ENCODE assay signal across 3 fruit fly cellular contexts in the genomic region with DNA sequence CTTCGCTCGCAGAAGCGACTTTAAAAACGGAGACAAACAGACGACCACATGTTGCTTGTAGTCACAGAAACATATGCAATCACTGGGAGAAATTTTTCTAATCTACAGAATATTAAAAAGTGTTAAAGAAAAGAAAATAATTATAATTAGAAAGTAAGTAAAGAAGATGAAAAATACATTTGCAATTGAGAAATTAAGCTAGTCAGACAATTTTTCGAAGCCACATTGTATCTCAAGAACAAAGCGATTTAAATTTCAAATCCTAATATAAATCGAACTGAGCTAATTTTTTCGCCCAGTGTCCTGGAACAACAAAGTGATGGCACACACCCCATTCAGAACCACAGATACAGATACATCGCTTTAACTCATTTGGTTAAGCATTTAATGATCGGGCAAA.
A peak's percentile ranks its signal among the peaks of the same experiment; 100 is the strongest.
TF ChIP-seq lines count a peak whose summit lies in the region.

No protein-coding gene starts in this region.

TF ChIP-seq in whole organism, embryonic, 481 proteins besides CTCF, POLR2A, EP300 and RAD21 (continued from another document and continues in another):
- TF ChIP-seq ci (GFP tag; IDR thresholded peaks at IDR 0.05; lab: Robert Waterston, UW) (peak; percentile 75; the same call in 2 of the 3 replicates), Trl (optimal IDR thresholded peaks at IDR 0.05; lab: Kevin White, UChicago) (no peak), Trl (GFP tag; optimal IDR thresholded peaks at IDR 0.05; lab: Kevin White, UChicago) (peak; percentile 15), dmrt99B (tag; optimal IDR thresholded peaks at IDR 0.05; lab: Kevin White, UChicago) (peak; percentile 70), Dad (GFP tag; optimal IDR thresholded peaks at IDR 0.05; lab: Kevin White, UChicago) (no peak), CG30020 (tag; optimal IDR thresholded peaks at IDR 0.05; lab: Kevin White, UChicago) (peak; percentile 26), CG7271 (tag; optimal IDR thresholded peaks at IDR 0.05; lab: Kevin White, UChicago) (peak; percentile 11), pb (GFP tag; optimal IDR thresholded peaks at IDR 0.05; lab: Kevin White, UChicago) (no peak), CG3726 (GFP tag; IDR thresholded peaks at IDR 0.05; lab: Robert Waterston, UW) (no peak), CG17361 (GFP tag; IDR thresholded peaks at IDR 0.05; lab: Robert Waterston, UW) (peak; percentile 92), dati (GFP tag; IDR thresholded peaks at IDR 0.05; lab: Robert Waterston, UW) (no peak), Hmr (GFP tag; optimal IDR thresholded peaks at IDR 0.05; lab: Kevin White, UChicago) (no peak), CG15269 (tag; optimal IDR thresholded peaks at IDR 0.05; lab: Kevin White, UChicago) (peak; percentile 49), CG33557 (GFP tag; optimal IDR thresholded peaks at IDR 0.05; lab: Kevin White, UChicago) (peak; percentile 79), ATbp (GFP tag; optimal IDR thresholded peaks at IDR 0.05; lab: Kevin White, UChicago) (peak; percentile 59), vfl (GFP tag; optimal IDR thresholded peaks at IDR 0.05; lab: Kevin White, UChicago) (no peak), ind (GFP tag; optimal IDR thresholded peaks at IDR 0.05; lab: Kevin White, UChicago) (peak; percentile 47), Optix (GFP tag; IDR thresholded peaks at IDR 0.05; lab: Robert Waterston, UW) (no peak; the same call in 2 of the 3 replicates), HLH3B (GFP tag; IDR thresholded peaks at IDR 0.05; lab: Robert Waterston, UW) (no peak), nerfin-2 (GFP tag; IDR thresholded peaks at IDR 0.05; lab: Robert Waterston, UW; ENCODE audit: partially characterized antibody) (no peak), mld (GFP tag; IDR thresholded peaks at IDR 0.05; lab: Robert Waterston, UW; ENCODE audit: partially characterized antibody) (no peak), Dip3 (GFP tag; optimal IDR thresholded peaks at IDR 0.05; lab: Kevin White, UChicago) (no peak), Six4 (GFP tag; optimal IDR thresholded peaks at IDR 0.05; lab: Kevin White, UChicago) (peak; percentile 49), maf-S (GFP tag; optimal IDR thresholded peaks at IDR 0.05; lab: Kevin White, UChicago) (no peak), fu2 (GFP tag; optimal IDR thresholded peaks at IDR 0.05; lab: Kevin White, UChicago) (no peak), CG9727 (GFP tag; optimal IDR thresholded peaks at IDR 0.05; lab: Kevin White, UChicago) (peak; percentile 71), slou (GFP tag; optimal IDR thresholded peaks at IDR 0.05; lab: Kevin White, UChicago) (no peak), tll (GFP tag; optimal IDR thresholded peaks at IDR 0.05; lab: Kevin White, UChicago) (no peak), CG12071 (GFP tag; optimal IDR thresholded peaks at IDR 0.05; lab: Kevin White, UChicago) (no peak), CG2712 (tag; optimal IDR thresholded peaks at IDR 0.05; lab: Kevin White, UChicago) (peak; percentile 93), ro (GFP tag; IDR thresholded peaks at IDR 0.05; lab: Robert Waterston, UW) (no peak), rib (GFP tag; IDR thresholded peaks at IDR 0.05; lab: Robert Waterston, UW) (no peak), hkb (optimal IDR thresholded peaks at IDR 0.05; lab: Kevin White, UChicago) (no peak), hkb (GFP tag; IDR thresholded peaks at IDR 0.05; lab: Robert Waterston, UW) (peak; percentile 73), Nf-YA (GFP tag; IDR thresholded peaks at IDR 0.05; lab: Robert Waterston, UW) (no peak), E2f1 (GFP tag; IDR thresholded peaks at IDR 0.05; lab: Robert Waterston, UW) (no peak; the same call in 1 of the 2 replicates), fru (optimal IDR thresholded peaks at IDR 0.05; lab: Kevin White, UChicago) (no peak), Doc3 (GFP tag; IDR thresholded peaks at IDR 0.05; lab: Robert Waterston, UW; ENCODE audit: partially characterized antibody) (no peak), Hr3 (GFP tag; optimal IDR thresholded peaks at IDR 0.05; lab: Kevin White, UChicago) (peak; percentile 47), fd3F (GFP tag; optimal IDR thresholded peaks at IDR 0.05; lab: Kevin White, UChicago) (no peak), br (optimal IDR thresholded peaks at IDR 0.05; lab: Kevin White, UChicago) (no peak), Doc2 (GFP tag; IDR thresholded peaks at IDR 0.05; lab: Robert Waterston, UW) (no peak), CG12155 (GFP tag; optimal IDR thresholded peaks at IDR 0.05; lab: Kevin White, UChicago) (peak; percentile 12)

TF ChIP-seq in whole organism, prepupa, 60 proteins besides CTCF, POLR2A, EP300 and RAD21 (continued from another document):
- peak; percentile 56 for TF ChIP-seq CG34406 (GFP tag; optimal IDR thresholded peaks at IDR 0.05; lab: Kevin White, UChicago)
- peak; percentile 63 for TF ChIP-seq Smox (GFP tag; optimal IDR thresholded peaks at IDR 0.05; lab: Kevin White, UChicago)
- TF ChIP-seq CG11294 (GFP tag; IDR thresholded peaks at IDR 0.05; lab: Robert Waterston, UW) = no peak
- no peak for TF ChIP-seq CG6854 (GFP tag; optimal IDR thresholded peaks at IDR 0.05; lab: Kevin White, UChicago)
- peak in 1 of 2 experiments; percentile 44 for TF ChIP-seq salr (GFP tag; optimal IDR thresholded peaks at IDR 0.05; lab: Kevin White, UChicago)
- TF ChIP-seq Hr4 (GFP tag; optimal IDR thresholded peaks at IDR 0.05; lab: Kevin White, UChicago) = peak; percentile 56
- TF ChIP-seq Blimp-1 (GFP tag; optimal IDR thresholded peaks at IDR 0.05; lab: Kevin White, UChicago) = no peak
- TF ChIP-seq CG32006 (GFP tag; optimal IDR thresholded peaks at IDR 0.05; lab: Kevin White, UChicago) = peak; percentile 66
- TF ChIP-seq CG9139 (GFP tag; optimal IDR thresholded peaks at IDR 0.05; lab: Kevin White, UChicago) = no peak
- TF ChIP-seq svp (GFP tag; lab: Kevin White, UChicago) = peak; percentile 77
- no peak for TF ChIP-seq Eip93F (GFP tag; optimal IDR thresholded peaks at IDR 0.05; lab: Kevin White, UChicago)
- peak; percentile 68 for TF ChIP-seq CG3032 (tag; optimal IDR thresholded peaks at IDR 0.05; lab: Kevin White, UChicago)
- peak; percentile 41 for TF ChIP-seq CG15336 (GFP tag; IDR thresholded peaks at IDR 0.05; lab: Robert Waterston, UW)
- TF ChIP-seq dsx (GFP tag; optimal IDR thresholded peaks at IDR 0.05; lab: Kevin White, UChicago; ENCODE audit: poor library complexity, severe bottlenecking) = peak; percentile 81
- peak; percentile 65 for TF ChIP-seq Ets96B (tag; optimal IDR thresholded peaks at IDR 0.05; lab: Kevin White, UChicago)
- peak; percentile 39 for TF ChIP-seq fkh (GFP tag; optimal IDR thresholded peaks at IDR 0.05; lab: Kevin White, UChicago)
- peak; percentile 59 for TF ChIP-seq pdm3 (GFP tag; optimal IDR thresholded peaks at IDR 0.05; lab: Kevin White, UChicago)
- TF ChIP-seq dac (GFP tag; optimal IDR thresholded peaks at IDR 0.05; lab: Kevin White, UChicago) = no peak
- TF ChIP-seq CG16779 (tag; optimal IDR thresholded peaks at IDR 0.05; lab: Kevin White, UChicago) = peak; percentile 7
- peak; percentile 42; the same call in 1 of the 3 replicates for TF ChIP-seq eg (GFP tag; IDR thresholded peaks at IDR 0.05; lab: Robert Waterston, UW)
- TF ChIP-seq OdsH (GFP tag; optimal IDR thresholded peaks at IDR 0.05; lab: Kevin White, UChicago) = peak; percentile 61
- peak; percentile 47 for TF ChIP-seq Hr39 (GFP tag; optimal IDR thresholded peaks at IDR 0.05; lab: Kevin White, UChicago)
- peak; percentile 64 for TF ChIP-seq acj6 (GFP tag; optimal IDR thresholded peaks at IDR 0.05; lab: Kevin White, UChicago)
- TF ChIP-seq Eip75B (GFP tag; optimal IDR thresholded peaks at IDR 0.05; lab: Kevin White, UChicago) = peak; percentile 61
- peak; percentile 26 for TF ChIP-seq CG11762 (GFP tag; optimal IDR thresholded peaks at IDR 0.05; lab: Kevin White, UChicago; ENCODE audit: insufficient read depth)
- peak; percentile 89 for TF ChIP-seq Eip78C (GFP tag; lab: Kevin White, UChicago)
- TF ChIP-seq CG6276 (GFP tag; optimal IDR thresholded peaks at IDR 0.05; lab: Kevin White, UChicago) = peak; percentile 50
- TF ChIP-seq Sox15 (GFP tag; optimal IDR thresholded peaks at IDR 0.05; lab: Kevin White, UChicago) = peak; percentile 18
- TF ChIP-seq fd85E (GFP tag; optimal IDR thresholded peaks at IDR 0.05; lab: Kevin White, UChicago) = no peak
- peak; percentile 55 for TF ChIP-seq CG6792 (GFP tag; optimal IDR thresholded peaks at IDR 0.05; lab: Kevin White, UChicago)
- peak; percentile 30 for TF ChIP-seq Sox14 (GFP tag; optimal IDR thresholded peaks at IDR 0.05; lab: Kevin White, UChicago)
- peak; percentile 64 for TF ChIP-seq Met (GFP tag; optimal IDR thresholded peaks at IDR 0.05; lab: Kevin White, UChicago)
- TF ChIP-seq CG4318 (GFP tag; optimal IDR thresholded peaks at IDR 0.05; lab: Kevin White, UChicago) = peak; percentile 8
- peak; percentile 19 for TF ChIP-seq fd59A (GFP tag; optimal IDR thresholded peaks at IDR 0.05; lab: Kevin White, UChicago)
- peak; percentile 52 for TF ChIP-seq CG8632 (GFP tag; optimal IDR thresholded peaks at IDR 0.05; lab: Kevin White, UChicago)
- TF ChIP-seq CG8119 (GFP tag; IDR thresholded peaks at IDR 0.05; lab: Robert Waterston, UW) = peak; percentile 58; the same call in 2 of the 3 replicates
- TF ChIP-seq Hr38 (GFP tag; optimal IDR thresholded peaks at IDR 0.05; lab: Kevin White, UChicago) = no peak
- peak; percentile 9 for TF ChIP-seq vri (GFP tag; optimal IDR thresholded peaks at IDR 0.05; lab: Kevin White, UChicago)
- peak; percentile 51 for TF ChIP-seq Lpt (GFP tag; optimal IDR thresholded peaks at IDR 0.05; lab: Kevin White, UChicago)
- no peak for TF ChIP-seq CG1621 (tag; optimal IDR thresholded peaks at IDR 0.05; lab: Kevin White, UChicago)

TF ChIP-seq in whole organism, wandering third instar larva, 38 proteins besides CTCF, POLR2A, EP300 and RAD21 (continued from another document):
- TF ChIP-seq Myc (optimal IDR thresholded peaks at IDR 0.05; lab: Kevin White, UChicago) (no peak), Sp1 (GFP tag; optimal IDR thresholded peaks at IDR 0.05; lab: Kevin White, UChicago) (peak; percentile 21), fru (GFP tag; optimal IDR thresholded peaks at IDR 0.05; lab: Kevin White, UChicago) (peak; percentile 37), Rel (GFP tag; optimal IDR thresholded peaks at IDR 0.05; lab: Kevin White, UChicago) (no peak), Rel (tag; optimal IDR thresholded peaks at IDR 0.05; lab: Kevin White, UChicago) (no peak), ey (GFP tag; optimal IDR thresholded peaks at IDR 0.05; lab: Kevin White, UChicago) (no peak), pan (optimal IDR thresholded peaks at IDR 0.05; lab: Kevin White, UChicago) (no peak), h (GFP tag; optimal IDR thresholded peaks at IDR 0.05; lab: Kevin White, UChicago) (peak; percentile 40), N (GFP tag; optimal IDR thresholded peaks at IDR 0.05; lab: Kevin White, UChicago) (no peak), Jra (GFP tag; optimal IDR thresholded peaks at IDR 0.05; lab: Kevin White, UChicago) (no peak), CG9705 (GFP tag; optimal IDR thresholded peaks at IDR 0.05; lab: Kevin White, UChicago) (no peak)
